Worm (Caenorhabditis elegans) whole organism, midembryonic: ENCODE data around the gene cgh-1.

ENCODE experiments used
- T22C8.4 ChIP-seq: fragments of 200-800 bp; sonication (Bioruptor generic); IDR thresholded peaks from 2 replicates; pipeline ENCODE4 v1.3.6; 2022; ENCODE audit warnings: missing genetic modification characterization, missing compliant biosample characterization
- flt-1 ChIP-seq: fragments of 200-800 bp; sonication (Bioruptor generic); IDR thresholded peaks from 2 replicates; pipeline ENCODE4 v1.3.6; 2022; ENCODE audit warnings: missing genetic modification characterization, missing compliant biosample characterization
- klf-2 ChIP-seq: fragments of 200-800 bp; sonication (Bioruptor generic); conservative IDR thresholded peaks from 2 replicates; pipeline ENCODE4 v1.3.6; 2022; ENCODE audit warnings: missing genetic modification reagents, missing genetic modification characterization, missing compliant biosample characterization
- med-1 ChIP-seq: sonication (generic microtip); optimal IDR thresholded peaks from 2 replicates; lab custom pipeline; 2017; ENCODE audit warnings: missing genetic modification characterization, mild to moderate bottlenecking, missing compliant biosample characterization, antibody characterized with exemption, missing genetic modification reagents; ENCODE audit not compliant: insufficient read depth
- ztf-23 ChIP-seq: fragments of 200-800 bp; sonication (Bioruptor generic); IDR thresholded peaks from 2 replicates; pipeline ENCODE4 v1.3.6; 2022; ENCODE audit warnings: missing genetic modification reagents, missing genetic modification characterization, missing compliant biosample characterization

DNA sequence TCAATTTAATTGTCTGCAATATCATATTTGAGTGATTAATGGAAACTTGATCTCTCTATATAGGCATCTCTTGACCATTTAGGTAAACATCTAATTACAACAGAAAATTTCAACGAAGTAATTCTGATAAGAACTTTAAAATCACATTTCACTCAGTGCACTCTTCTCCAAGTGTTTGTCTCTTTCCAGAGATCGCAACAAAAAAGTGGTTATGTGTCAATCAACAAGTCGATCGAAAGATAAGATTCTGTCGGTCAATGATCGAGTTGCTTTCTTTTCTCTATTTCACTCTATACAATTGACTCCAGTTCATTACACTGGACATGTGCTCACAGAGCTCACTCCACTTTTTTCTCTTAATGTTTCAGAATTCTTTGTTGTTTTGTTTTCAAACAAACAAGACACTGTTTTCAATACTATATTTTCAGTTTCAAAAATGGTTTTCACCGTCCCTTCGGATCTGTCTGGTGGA, 43.9 kb downstream of the cgh-1 start, which contains the start of gene alh-12:
- TF ChIP-seq med-1 (GFP tag; lab: Kevin White, UChicago): no peak
- TF ChIP-seq flt-1 (GFP tag; lab: Robert Waterston, UW): no peak
- TF ChIP-seq T22C8.4: no peak
- no peak for TF ChIP-seq ztf-23
- TF ChIP-seq klf-2 (GFP tag; lab: Robert Waterston, UW): no peak
